Worm (Caenorhabditis elegans): ENCODE results near the gene C32C4.16.

ce11 chrV:10672601-10673000 is 25.2 kb downstream of the C32C4.16 start:
- TF ChIP-seq lin-39 (tag; optimal IDR thresholded peaks at IDR 0.05) = no peak
- no peak for TF ChIP-seq ceh-82 (tag; optimal IDR thresholded peaks at IDR 0.05)

Data from whole organism, L2 larva.